Worm (Caenorhabditis elegans) whole organism, young adult: ENCODE measurements around the gene srbc-25.
"Not testable (repeated sequence)": the region's sequence is repeated elsewhere in the genome, so short reads cannot be mapped to it uniquely, and the experiment has no call there.

Experiments
- B0019.2 ChIP-seq: fragments of 200-800 bp; sonication (Bioruptor generic); conservative IDR thresholded peaks from 2 replicates; pipeline ENCODE4 v1.3.6; 2022; ENCODE audit warnings: missing genetic modification reagents, missing genetic modification characterization, missing compliant biosample characterization
- B0035.1 ChIP-seq: sonication (generic microtip); optimal IDR thresholded peaks from 2 replicates; lab custom pipeline; 2016; ENCODE audit warnings: missing genetic modification characterization, mild to moderate bottlenecking, missing compliant biosample characterization, missing genotype, missing genetic modification reagents
- B0261.1 ChIP-seq: sonication (generic microtip); optimal IDR thresholded peaks from 2 replicates; lab custom pipeline; 2016; ENCODE audit warnings: mild to moderate bottlenecking, missing genetic modification characterization, moderate library complexity, missing compliant biosample characterization
- B0336.3 ChIP-seq: fragments of 200-800 bp; sonication (Bioruptor generic); IDR thresholded peaks from 2 replicates; pipeline ENCODE4 v1.3.6; 2022; ENCODE audit warnings: missing genetic modification characterization, missing compliant biosample characterization
- D2030.7 ChIP-seq: fragments of 200-800 bp; sonication (Bioruptor generic); IDR thresholded peaks from 2 replicates; pipeline ENCODE4 v1.3.6; 2022; ENCODE audit warnings: missing genetic modification reagents, missing genetic modification characterization, missing compliant biosample characterization
- F33H1.4 ChIP-seq: fragments of 200-800 bp; sonication (Bioruptor generic); IDR thresholded peaks from 2 replicates; pipeline ENCODE4 v1.3.6; 2022; ENCODE audit warnings: missing genetic modification reagents, missing genetic modification characterization, missing compliant biosample characterization
- F37B4.10 ChIP-seq: fragments of 200-800 bp; sonication (Bioruptor generic); IDR thresholded peaks from 2 replicates; pipeline ENCODE4 v1.3.6; 2022; ENCODE audit warnings: missing genetic modification characterization, missing compliant biosample characterization
- T26A5.8 ChIP-seq: sonication (generic microtip); optimal IDR thresholded peaks from 2 replicates; lab custom pipeline; 2016; ENCODE audit warnings: missing genetic modification characterization, missing compliant biosample characterization
- Y56A3A.18 ChIP-seq: fragments of 200-800 bp; sonication (Bioruptor generic); IDR thresholded peaks from 2 replicates; pipeline ENCODE4 v1.3.6; 2022; ENCODE audit warnings: missing genetic modification reagents, missing genetic modification characterization, missing compliant biosample characterization
- Y79H2A.3 ChIP-seq: fragments of 200-800 bp; sonication (Bioruptor generic); conservative IDR thresholded peaks from 2 replicates; pipeline ENCODE4 v1.3.6; 2022; ENCODE audit warnings: missing genetic modification reagents, missing genetic modification characterization, missing compliant biosample characterization
- Y95B8A.8 ChIP-seq: fragments of 200-800 bp; sonication (Bioruptor generic); IDR thresholded peaks from 2 replicates; pipeline ENCODE4 v1.3.6; 2022; ENCODE audit warnings: missing genetic modification reagents, missing genetic modification characterization, missing compliant biosample characterization
- aptf-2 ChIP-seq: fragments of 200-800 bp; sonication (Bioruptor generic); conservative IDR thresholded peaks from 2 replicates; pipeline ENCODE4 v1.3.6; 2022; ENCODE audit warnings: missing genetic modification reagents, missing genetic modification characterization, missing compliant biosample characterization
- atf-7 ChIP-seq: sonication (generic microtip); optimal IDR thresholded peaks from 2 replicates; lab custom pipeline; 2017; ENCODE audit warnings: mild to moderate bottlenecking, missing genetic modification characterization, missing compliant biosample characterization
- athp-1 ChIP-seq: sonication (generic microtip); optimal IDR thresholded peaks from 2 replicates; lab custom pipeline; 2017; ENCODE audit warnings: mild to moderate bottlenecking, missing genetic modification characterization, missing compliant biosample characterization
- ccch-3 ChIP-seq: fragments of 200-800 bp; sonication (Bioruptor generic); optimal IDR thresholded peaks from 2 replicates; lab custom pipeline; 2018; ENCODE audit warnings: mild to moderate bottlenecking, missing genetic modification characterization, missing compliant biosample characterization
- cebp-2 ChIP-seq: fragments of 200-800 bp; sonication (Bioruptor generic); IDR thresholded peaks from 2 replicates; pipeline ENCODE4 v1.3.6; 2022; ENCODE audit warnings: missing genetic modification characterization, missing compliant biosample characterization
- dpff-1 ChIP-seq: sonication (generic microtip); optimal IDR thresholded peaks from 2 replicates; lab custom pipeline; 2017; ENCODE audit warnings: mild to moderate bottlenecking, missing genetic modification characterization, missing compliant biosample characterization
- efl-1 ChIP-seq: fragments of 150-350 bp; optimal IDR thresholded peaks from 2 replicates; lab custom pipeline; 2014; ENCODE audit warnings: missing biosample characterization, missing genetic modification reagents, missing genetic modification characterization
- egl-18 ChIP-seq: fragments of 200-800 bp; sonication (Bioruptor generic); IDR thresholded peaks from 2 replicates; pipeline ENCODE4 v1.3.6; 2022; ENCODE audit warnings: missing genetic modification reagents, missing genetic modification characterization, missing compliant biosample characterization
- egrh-3 ChIP-seq: fragments of 200-800 bp; sonication (Bioruptor generic); IDR thresholded peaks from 2 replicates; pipeline ENCODE4 v1.3.6; 2022; ENCODE audit warnings: missing genetic modification reagents, missing genetic modification characterization, missing compliant biosample characterization
- fkh-3 ChIP-seq: sonication (generic microtip); optimal IDR thresholded peaks from 2 replicates; lab custom pipeline; 2016; ENCODE audit warnings: mild to moderate bottlenecking, missing genetic modification characterization, missing compliant biosample characterization
- gei-17 ChIP-seq: fragments of 200-800 bp; sonication (Bioruptor generic); optimal IDR thresholded peaks from 2 replicates; lab custom pipeline; 2018; ENCODE audit warnings: mild to moderate bottlenecking, missing genetic modification characterization, missing compliant biosample characterization
- hmg-1.2 ChIP-seq: fragments of 200-800 bp; sonication (Bioruptor generic); IDR thresholded peaks from 2 replicates; pipeline ENCODE4 v1.3.6; 2022; ENCODE audit warnings: missing genetic modification reagents, missing genetic modification characterization, missing compliant biosample characterization
- lin-40 ChIP-seq: sonication (generic microtip); optimal IDR thresholded peaks from 2 replicates; lab custom pipeline; 2016; ENCODE audit warnings: missing genetic modification characterization, mild to moderate bottlenecking, missing compliant biosample characterization, missing genotype, missing genetic modification reagents
- lin-54 ChIP-seq: fragments of 200-800 bp; sonication (Bioruptor generic); optimal IDR thresholded peaks from 2 replicates; lab custom pipeline; 2018; ENCODE audit warnings: mild to moderate bottlenecking, missing genetic modification characterization, missing compliant biosample characterization
- madf-10 ChIP-seq: sonication (generic microtip); optimal IDR thresholded peaks from 2 replicates; lab custom pipeline; 2016; ENCODE audit warnings: mild to moderate bottlenecking, missing genetic modification characterization, missing compliant biosample characterization
- mcd-1 ChIP-seq: fragments of 200-800 bp; sonication (Bioruptor generic); IDR thresholded peaks from 2 replicates; pipeline ENCODE4 v1.3.6; 2022; ENCODE audit warnings: missing genetic modification reagents, missing genetic modification characterization, missing compliant biosample characterization
- nfya-2 ChIP-seq: fragments of 200-800 bp; sonication (Bioruptor generic); IDR thresholded peaks from 2 replicates; pipeline ENCODE4 v1.3.6; 2022; ENCODE audit warnings: missing genetic modification reagents, missing genetic modification characterization, missing compliant biosample characterization
- rcor-1 ChIP-seq: fragments of 200-800 bp; sonication (Bioruptor generic); IDR thresholded peaks from 2 replicates; pipeline ENCODE4 v1.3.6; 2022; ENCODE audit warnings: missing genetic modification reagents, missing genetic modification characterization, missing compliant biosample characterization
- repo-1 ChIP-seq: sonication (generic microtip); optimal IDR thresholded peaks from 2 replicates; lab custom pipeline; 2017; ENCODE audit warnings: mild to moderate bottlenecking, missing genetic modification characterization, missing compliant biosample characterization
- snpc-1.3 ChIP-seq: sonication (generic microtip); optimal IDR thresholded peaks from 2 replicates; lab custom pipeline; 2017; ENCODE audit warnings: missing genetic modification characterization, mild to moderate bottlenecking, missing compliant biosample characterization, antibody characterized with exemption, moderate library complexity, missing genotype, missing genetic modification reagents; ENCODE audit not compliant: insufficient read depth
- snpc-4 ChIP-seq, 5 experiments: fragments of 150-350 bp in 1 of 5; sonication (generic microtip) in 4 of 5; optimal IDR thresholded peaks; 2 replicates each; lab custom pipeline; 2014 to 2018; ENCODE audit warnings: missing genetic modification characterization in 5 of 5, missing biosample characterization in 3 of 5, antibody characterized with exemption in 2 of 5, mild to moderate bottlenecking in 2 of 5, missing compliant biosample characterization in 2 of 5, missing genotype in 2 of 5, moderate library complexity in 2 of 5, missing genetic modification reagents in 1 of 5
- sptf-2 ChIP-seq: fragments of 200-800 bp; sonication (Bioruptor generic); optimal IDR thresholded peaks from 2 replicates; lab custom pipeline; 2018; ENCODE audit warnings: mild to moderate bottlenecking, missing genetic modification characterization, missing compliant biosample characterization
- tbp1 ChIP-seq: fragments of 200-800 bp; sonication (Bioruptor generic); optimal IDR thresholded peaks from 2 replicates; lab custom pipeline; 2018; ENCODE audit warnings: mild to moderate bottlenecking, missing genetic modification characterization, missing compliant biosample characterization
- tbx-9 ChIP-seq: sonication (generic microtip); optimal IDR thresholded peaks from 2 replicates; lab custom pipeline; 2016; ENCODE audit warnings: borderline replicate concordance, missing genetic modification characterization, inconsistent platforms, missing compliant biosample characterization
- zfh-2 ChIP-seq: fragments of 200-800 bp; sonication (Bioruptor generic); conservative IDR thresholded peaks from 2 replicates; pipeline ENCODE4 v1.3.6; 2022; ENCODE audit warnings: missing genetic modification reagents, missing genetic modification characterization, missing compliant biosample characterization
- ztf-25 ChIP-seq: fragments of 200-800 bp; sonication (Bioruptor generic); IDR thresholded peaks from 2 replicates; pipeline ENCODE4 v1.3.6; 2022; ENCODE audit warnings: missing genetic modification reagents, missing genetic modification characterization, missing compliant biosample characterization
- ztf-26 ChIP-seq: sonication (generic microtip); optimal IDR thresholded peaks from 2 replicates; lab custom pipeline; 2017; ENCODE audit warnings: missing genetic modification characterization, missing compliant biosample characterization
- ztf-28 ChIP-seq: fragments of 200-800 bp; sonication (Bioruptor generic); IDR thresholded peaks from 2 replicates; pipeline ENCODE4 v1.3.6; 2022; ENCODE audit warnings: missing genetic modification reagents, missing genetic modification characterization, missing compliant biosample characterization

Gene srbc-25

DNA sequence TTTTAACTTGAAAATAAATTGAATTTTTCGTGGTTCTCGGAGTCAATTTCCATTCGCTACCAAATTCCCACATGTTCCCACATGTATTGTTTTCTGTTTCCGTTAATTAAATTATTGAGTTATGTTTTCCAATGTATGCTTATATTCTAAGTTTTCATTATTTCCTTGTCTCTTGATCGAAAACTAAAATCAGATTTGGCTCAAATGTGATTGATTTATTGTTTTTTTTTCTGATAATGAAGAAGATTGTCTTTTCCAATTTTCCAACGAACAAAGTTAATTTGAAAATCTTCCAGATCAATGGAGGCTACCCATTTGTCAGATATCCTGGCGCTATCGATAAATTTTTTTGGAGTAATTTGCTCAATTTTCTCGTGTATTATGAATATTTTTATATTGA is at the start of gene srbc-25:
Gene srbc-25, plus strand, starts transcription at position 301 of the 400 bp plus-strand sequence.
- TF ChIP-seq F37B4.10 (GFP tag; lab: Robert Waterston, UW) (no peak), B0019.2 (GFP tag; lab: Robert Waterston, UW) (no peak)

- TF ChIP-seq tbp1 (GFP tag; lab: Kevin White, UChicago) (peak; percentile 46), B0261.1 (peak; percentile 8), snpc-4 (tag; optimal IDR thresholded peaks at IDR 0.05; lab: Kevin White, UChicago) (peak in 2 of 4 experiments; percentile 73 to 87)
- TF ChIP-seq snpc-4 (GFP tag; optimal IDR thresholded peaks at IDR 0.05; lab: Kevin White, UChicago): not testable (repeated sequence)
Measured at ce11 chrV:17129328-17129727, 44.5 kb upstream of the srbc-25 start.

DNA sequence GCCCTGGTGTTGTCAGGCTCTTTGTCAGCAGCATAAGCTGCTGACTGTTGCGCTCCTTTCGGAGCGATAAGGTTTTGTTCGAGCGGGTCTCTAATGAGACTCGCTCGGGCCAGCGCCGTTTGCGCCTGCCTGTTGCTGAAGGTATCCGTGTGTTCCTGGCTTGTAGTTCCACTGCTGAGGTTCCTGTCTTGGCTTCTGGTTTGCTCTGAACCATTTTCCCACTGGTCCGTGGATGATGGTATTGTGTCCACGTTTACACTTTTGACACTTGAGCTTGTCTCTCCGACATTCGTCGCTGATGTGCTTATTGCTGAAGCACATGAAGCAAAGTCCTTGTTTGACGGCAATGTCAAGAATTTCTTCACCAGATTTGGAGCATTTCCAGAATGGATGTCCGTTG is 22.5 kb upstream of the srbc-25 start:
- TF ChIP-seq lin-40 (tag; lab: Kevin White, UChicago) (no peak), zfh-2 (GFP tag; lab: Robert Waterston, UW) (peak; percentile 53), cebp-2 (0 out of 2 replicates have a peak, but pooled peaks have one; percentile 19)
- TF ChIP-seq, all 124 proteins: peak for 2

- TF ChIP-seq madf-10 (tag; lab: Kevin White, UChicago) (no peak), Y79H2A.3 (GFP tag; lab: Robert Waterston, UW) (no peak), ccch-3 (GFP tag; lab: Kevin White, UChicago) (no peak)
Measured at ce11 chrV:17154944-17155343, 18.9 kb upstream of the srbc-25 start.

DNA sequence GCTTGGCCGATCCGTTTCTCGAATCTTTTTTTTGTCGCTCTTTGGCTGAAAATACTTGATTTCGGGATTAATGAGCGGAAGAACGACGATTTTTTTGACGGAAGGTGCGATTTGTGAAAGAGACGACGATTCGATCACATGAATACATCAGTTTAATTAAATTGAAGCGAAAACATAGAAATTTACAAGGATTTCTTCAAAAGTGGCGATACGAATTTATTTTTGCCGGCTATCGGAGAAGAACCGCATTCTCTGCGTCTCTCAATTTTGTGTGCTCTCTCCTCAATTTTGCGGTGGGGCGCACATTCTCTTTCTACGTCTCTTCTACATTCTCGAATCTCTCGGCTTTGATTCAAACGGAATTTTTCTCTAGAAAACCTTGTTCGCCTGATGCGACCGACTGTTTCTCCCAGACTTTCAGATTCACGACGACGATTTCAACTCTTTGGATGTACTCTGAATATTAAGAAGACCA is 18.4 kb upstream of the srbc-25 start, which contains the start of gene F40D4.17:
Gene F40D4.17, minus strand, starts transcription at position 51 of the 475 bp plus-strand sequence.
- TF ChIP-seq fkh-3 (tag; lab: Kevin White, UChicago) (no peak), snpc-4 (GFP tag; optimal IDR thresholded peaks at IDR 0.05; lab: Kevin White, UChicago) (no peak), snpc-4 (tag; optimal IDR thresholded peaks at IDR 0.05; lab: Kevin White, UChicago) (peak in 1 of 4 experiments; percentile 45), nfya-2 (no peak), ztf-28 (GFP tag; lab: Robert Waterston, UW) (no peak), hmg-1.2 (GFP tag; lab: Robert Waterston, UW) (peak; percentile 96), B0035.1 (tag; lab: Kevin White, UChicago) (no peak), snpc-1.3 (tag; lab: Kevin White, UChicago) (no peak), mcd-1 (GFP tag; lab: Robert Waterston, UW) (no peak), rcor-1 (GFP tag; lab: Robert Waterston, UW) (no peak), T26A5.8 (tag; lab: Kevin White, UChicago) (no peak), B0261.1 (no peak), dpff-1 (no peak), D2030.7 (GFP tag; lab: Robert Waterston, UW) (no peak), Y95B8A.8 (GFP tag; lab: Robert Waterston, UW) (no peak), aptf-2 (GFP tag; lab: Robert Waterston, UW) (no peak), ztf-25 (GFP tag; lab: Robert Waterston, UW) (no peak), F33H1.4 (no peak)

DNA sequence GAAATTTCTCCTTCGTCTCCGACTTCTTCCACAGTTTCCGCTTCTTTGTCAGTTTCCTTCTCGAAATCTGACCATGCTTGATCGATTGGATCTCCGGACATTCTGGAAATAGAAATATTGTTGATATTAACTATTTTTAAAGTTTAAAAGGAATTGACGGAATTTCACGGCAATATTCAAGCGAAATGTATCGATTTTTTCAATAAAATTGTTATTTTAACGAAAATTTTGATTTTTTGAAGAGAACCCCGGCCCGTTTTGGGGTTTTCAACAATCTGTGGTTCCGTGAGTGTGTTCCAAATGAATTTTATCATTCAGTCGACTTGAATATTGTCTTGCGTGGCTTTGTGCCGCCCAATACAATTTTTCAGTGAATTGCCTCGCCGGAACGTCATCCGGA is 16.7 kb upstream of the srbc-25 start, which contains the start of gene F40D4.13:
Gene F40D4.13, minus strand, starts transcription at position 101 of the 400 bp plus-strand sequence.
- no peak for TF ChIP-seq tbx-9 (tag; lab: Kevin White, UChicago)
- TF ChIP-seq atf-7 (tag; lab: Kevin White, UChicago): no peak
- TF ChIP-seq egrh-3: no peak
- TF ChIP-seq gei-17 (GFP tag; lab: Kevin White, UChicago): no peak
- TF ChIP-seq Y56A3A.18 (GFP tag; lab: Robert Waterston, UW): no peak
- TF ChIP-seq T26A5.8 (tag; lab: Kevin White, UChicago): no peak
- TF ChIP-seq B0336.3: no peak
- no peak for TF ChIP-seq repo-1 (tag; lab: Kevin White, UChicago)
- TF ChIP-seq egl-18: no peak
- no peak for TF ChIP-seq sptf-2 (GFP tag; lab: Kevin White, UChicago)
- TF ChIP-seq efl-1 (GFP tag; lab: Kevin White, UChicago): no peak
- TF ChIP-seq ztf-26: no peak
- no peak for TF ChIP-seq athp-1 (tag; lab: Kevin White, UChicago)
- TF ChIP-seq lin-54 (GFP tag; lab: Kevin White, UChicago): no peak
- TF ChIP-seq ztf-25 (GFP tag; lab: Robert Waterston, UW): no peak
